Fruit fly (Drosophila melanogaster): ENCODE results near the gene Pura.
A peak's percentile ranks its signal among the peaks of the same experiment; 100 is the strongest.

Gene Pura

DNA sequence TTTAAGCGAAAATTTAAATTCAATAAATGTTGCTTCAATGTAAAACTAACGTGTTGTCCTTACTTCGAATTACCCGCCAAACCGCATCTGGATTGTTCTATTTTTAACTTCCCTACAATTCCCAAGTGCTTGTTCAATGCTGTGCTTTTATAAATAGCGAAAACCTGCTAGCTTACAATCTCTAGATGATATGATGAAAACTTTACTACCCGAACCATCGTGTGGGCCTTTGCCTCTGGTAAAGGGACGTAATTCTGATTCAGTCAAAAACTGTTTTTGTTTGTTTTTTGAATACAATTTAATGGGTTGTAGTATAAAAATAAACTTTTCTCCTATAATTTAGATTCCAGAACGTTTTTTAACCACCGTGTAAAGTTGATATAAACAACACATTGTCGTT is 46.6 kb downstream of the Pura start:
- TF ChIP-seq CG8290 (GFP tag; optimal IDR thresholded peaks at IDR 0.05) (no peak), CG8290 (tag; optimal IDR thresholded peaks at IDR 0.05) (peak in 1 of 2 experiments; percentile 1), Bgb (GFP tag; IDR thresholded peaks at IDR 0.05; ENCODE audit: partially characterized antibody) (peak; percentile 48), CG18011 (GFP tag; optimal IDR thresholded peaks at IDR 0.05) (peak; percentile 95), CG6791 (GFP tag; IDR thresholded peaks at IDR 0.05; ENCODE audit: partially characterized antibody) (peak; percentile 67; the same call in 2 of the 3 replicates), jumu (GFP tag; optimal IDR thresholded peaks at IDR 0.05) (no peak), CG15073 (GFP tag; optimal IDR thresholded peaks at IDR 0.05) (no peak), Spps (tag; optimal IDR thresholded peaks at IDR 0.05) (no peak), twi (tag; optimal IDR thresholded peaks at IDR 0.05) (no peak), Dp (GFP tag; optimal IDR thresholded peaks at IDR 0.05) (peak; percentile 26), Usf (GFP tag; optimal IDR thresholded peaks at IDR 0.05) (no peak), dan (GFP tag; IDR thresholded peaks at IDR 0.05) (no peak), Bdp1 (GFP tag; optimal IDR thresholded peaks at IDR 0.05) (peak; percentile 97), sens (GFP tag) (peak; percentile 62), CG5180 (GFP tag; optimal IDR thresholded peaks at IDR 0.05) (no peak), Opbp (GFP tag; IDR thresholded peaks at IDR 0.05; ENCODE audit: partially characterized antibody) (0 out of 3 replicates have a peak, but pooled peaks have one; percentile 30), Oaz (GFP tag; IDR thresholded peaks at IDR 0.05) (no peak), CG13287 (GFP tag; IDR thresholded peaks at IDR 0.05; ENCODE audit: partially characterized antibody) (peak; percentile 21; the same call in 1 of the 2 replicates), Ptx1 (GFP tag; IDR thresholded peaks at IDR 0.05) (no peak), CG32772 (GFP tag; IDR thresholded peaks at IDR 0.05) (no peak), Sry-β (GFP tag; optimal IDR thresholded peaks at IDR 0.05) (no peak), hb (GFP tag; IDR thresholded peaks at IDR 0.05; ENCODE audit: partially characterized antibody) (no peak), Med (GFP tag) (peak; percentile 21), knrl (GFP tag; IDR thresholded peaks at IDR 0.05; ENCODE audit: partially characterized antibody) (0 out of 3 replicates have a peak, but pooled peaks have one; percentile 31), nerfin-2 (GFP tag; IDR thresholded peaks at IDR 0.05; ENCODE audit: partially characterized antibody) (0 out of 2 replicates have a peak, but pooled peaks have one; percentile 36), E2f2 (GFP tag; IDR thresholded peaks at IDR 0.05) (peak; percentile 59)

DNA sequence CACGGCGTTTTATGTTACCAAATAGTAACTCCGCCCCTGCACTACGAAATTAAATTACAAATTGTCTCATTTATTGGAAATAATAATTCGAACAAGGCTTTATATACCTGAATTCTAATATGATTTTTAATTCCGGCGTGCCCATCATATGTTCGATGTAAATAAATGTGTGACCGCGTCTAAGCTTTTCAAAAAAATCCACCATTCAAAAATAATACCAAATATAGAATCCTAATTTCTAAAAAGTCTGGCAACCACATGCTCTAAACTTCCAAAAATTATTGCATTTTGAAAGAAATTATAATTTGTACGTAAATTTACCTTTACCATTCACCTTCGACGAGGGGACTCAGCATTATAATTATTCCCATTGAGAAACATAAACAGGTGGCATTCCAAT is 47.4 kb downstream of the Pura start, which contains the start of gene Urm1:
Urm1 (minus strand) TSS at position 150 of the 400 bp plus-strand sequence.
- no peak for TF ChIP-seq Six4 (GFP tag; optimal IDR thresholded peaks at IDR 0.05)
- TF ChIP-seq CG6765 (GFP tag; optimal IDR thresholded peaks at IDR 0.05), result no peak
- TF ChIP-seq pzg (GFP tag; optimal IDR thresholded peaks at IDR 0.05), result peak; percentile 31
- no peak for TF ChIP-seq CG42726 (GFP tag; IDR thresholded peaks at IDR 0.05; ENCODE audit: partially characterized antibody)
- TF ChIP-seq Nf-YB (GFP tag; optimal IDR thresholded peaks at IDR 0.05), result no peak
- peak in 1 of 2 experiments; percentile 9 for TF ChIP-seq Hr51 (GFP tag; optimal IDR thresholded peaks at IDR 0.05)
- TF ChIP-seq bab2 (GFP tag; optimal IDR thresholded peaks at IDR 0.05), result no peak
- TF ChIP-seq CG13624 (GFP tag; optimal IDR thresholded peaks at IDR 0.05), result no peak
- no peak for TF ChIP-seq CG2678 (tag; optimal IDR thresholded peaks at IDR 0.05)
- no peak for TF ChIP-seq YL-1 (GFP tag; optimal IDR thresholded peaks at IDR 0.05)
- peak; percentile 68 for TF ChIP-seq gfzf (GFP tag; optimal IDR thresholded peaks at IDR 0.05)
- TF ChIP-seq CG11247 (GFP tag; IDR thresholded peaks at IDR 0.05), result no peak
- TF ChIP-seq CG18476 (GFP tag; optimal IDR thresholded peaks at IDR 0.05), result no peak
- TF ChIP-seq exex (tag; optimal IDR thresholded peaks at IDR 0.05), result no peak
- TF ChIP-seq CG8281 (tag; optimal IDR thresholded peaks at IDR 0.05), result no peak
- TF ChIP-seq CG17829 (tag; optimal IDR thresholded peaks at IDR 0.05), result no peak
- no peak for TF ChIP-seq fd3F (GFP tag; optimal IDR thresholded peaks at IDR 0.05)
- TF ChIP-seq CG10267 (tag; optimal IDR thresholded peaks at IDR 0.05), result no peak
- TF ChIP-seq ap (GFP tag; IDR thresholded peaks at IDR 0.05), result no peak
- TF ChIP-seq CG17802 (tag; optimal IDR thresholded peaks at IDR 0.05), result no peak
- no peak for TF ChIP-seq lmd (GFP tag; IDR thresholded peaks at IDR 0.05)
- no peak for TF ChIP-seq CG31224 (GFP tag; IDR thresholded peaks at IDR 0.05)
- no peak for TF ChIP-seq CG6791 (GFP tag; IDR thresholded peaks at IDR 0.05; ENCODE audit: partially characterized antibody)
- no peak for TF ChIP-seq HHEX (GFP tag; optimal IDR thresholded peaks at IDR 0.05)
- no peak for TF ChIP-seq CG7556 (GFP tag; optimal IDR thresholded peaks at IDR 0.05)
- TF ChIP-seq aop (GFP tag; IDR thresholded peaks at IDR 0.05), result no peak

Measured in whole organism, embryonic.